Worm (Caenorhabditis elegans): ENCODE measurements around the gene vps-26.

ce11 chrIV:9296285-9296684, 45.3 kb downstream of the vps-26 start, which contains the start of gene F49C12.1:
- TF ChIP-seq lin-11 (tag; optimal IDR thresholded peaks at IDR 0.05), result no peak
- TF ChIP-seq tbx-2 (tag; optimal IDR thresholded peaks at IDR 0.05), result no peak
- no peak for TF ChIP-seq fkh-6 (tag; optimal IDR thresholded peaks at IDR 0.05)
- TF ChIP-seq ceh-6 (GFP tag; optimal IDR thresholded peaks at IDR 0.05), result no peak
- TF ChIP-seq C08G9.2 (tag; optimal IDR thresholded peaks at IDR 0.05), result no peak
- TF ChIP-seq pag-3 (tag; optimal IDR thresholded peaks at IDR 0.05; ENCODE audit: borderline replicate concordance), result no peak
- no peak for TF ChIP-seq hlh-8 (tag; optimal IDR thresholded peaks at IDR 0.05)
- TF ChIP-seq nhr-11 (tag; optimal IDR thresholded peaks at IDR 0.05), result no peak
- no peak for TF ChIP-seq ama-1 (optimal IDR thresholded peaks at IDR 0.05)
- no peak for TF ChIP-seq dve-1 (tag; optimal IDR thresholded peaks at IDR 0.05)
- TF ChIP-seq pros-1 (tag; optimal IDR thresholded peaks at IDR 0.05), result no peak
- TF ChIP-seq ceh-24 (tag; optimal IDR thresholded peaks at IDR 0.05), result no peak

All from whole organism, late embryonic.